Worm (Caenorhabditis elegans) whole organism, young adult: Measurements from ENCODE around the gene tgt-2.
A peak's percentile ranks its signal among the peaks of the same experiment; 100 is the strongest.

Experiments
- B0035.1 ChIP-seq: sonication (generic microtip); optimal IDR thresholded peaks from 2 replicates; lab custom pipeline; 2016; ENCODE audit warnings: missing genetic modification characterization, mild to moderate bottlenecking, missing compliant biosample characterization, missing genotype, missing genetic modification reagents
- C06A6.2 ChIP-seq: fragments of 200-800 bp; sonication (Bioruptor generic); conservative IDR thresholded peaks from 2 replicates; pipeline ENCODE4 v1.3.6; 2022; ENCODE audit warnings: missing genetic modification characterization, missing compliant biosample characterization
- F22D6.2 ChIP-seq: sonication (generic microtip); optimal IDR thresholded peaks from 2 replicates; lab custom pipeline; 2016; ENCODE audit warnings: mild to moderate bottlenecking, missing genetic modification characterization, missing compliant biosample characterization
- F37B4.10 ChIP-seq: fragments of 200-800 bp; sonication (Bioruptor generic); IDR thresholded peaks from 2 replicates; pipeline ENCODE4 v1.3.6; 2022; ENCODE audit warnings: missing genetic modification characterization, missing compliant biosample characterization
- F39B2.1 ChIP-seq: fragments of 200-800 bp; sonication (Bioruptor generic); IDR thresholded peaks from 2 replicates; pipeline ENCODE4 v1.3.6; 2022; ENCODE audit warnings: missing genetic modification reagents, missing genetic modification characterization, missing compliant biosample characterization
- F57A8.1 ChIP-seq: fragments of 200-800 bp; sonication (Bioruptor generic); optimal IDR thresholded peaks from 2 replicates; lab custom pipeline; 2018; ENCODE audit warnings: mild to moderate bottlenecking, missing genetic modification characterization, moderate library complexity, missing compliant biosample characterization
- F57C9.4 ChIP-seq: sonication (generic microtip); optimal IDR thresholded peaks from 2 replicates; lab custom pipeline; 2017; ENCODE audit warnings: mild to moderate bottlenecking, missing genetic modification characterization, missing compliant biosample characterization
- K12H6.12 ChIP-seq: fragments of 200-800 bp; sonication (Bioruptor generic); optimal IDR thresholded peaks from 2 replicates; lab custom pipeline; 2018; ENCODE audit warnings: mild to moderate bottlenecking, missing genetic modification characterization, missing compliant biosample characterization
- T26A5.8 ChIP-seq: sonication (generic microtip); optimal IDR thresholded peaks from 2 replicates; lab custom pipeline; 2016; ENCODE audit warnings: missing genetic modification characterization, missing compliant biosample characterization
- Y79H2A.3 ChIP-seq: fragments of 200-800 bp; sonication (Bioruptor generic); conservative IDR thresholded peaks from 2 replicates; pipeline ENCODE4 v1.3.6; 2022; ENCODE audit warnings: missing genetic modification reagents, missing genetic modification characterization, missing compliant biosample characterization
- cebp-2 ChIP-seq: fragments of 200-800 bp; sonication (Bioruptor generic); IDR thresholded peaks from 2 replicates; pipeline ENCODE4 v1.3.6; 2022; ENCODE audit warnings: missing genetic modification characterization, missing compliant biosample characterization
- ceh-91 ChIP-seq: fragments of 200-800 bp; sonication (Bioruptor generic); IDR thresholded peaks from 2 replicates; pipeline ENCODE4 v1.3.6; 2022; ENCODE audit warnings: missing genetic modification reagents, missing genetic modification characterization, missing compliant biosample characterization
- chd-7 ChIP-seq: sonication (generic microtip); optimal IDR thresholded peaks from 2 replicates; lab custom pipeline; 2016; ENCODE audit warnings: mild to moderate bottlenecking, missing genetic modification characterization, moderate library complexity, missing compliant biosample characterization
- dox-1 ChIP-seq: fragments of 200-800 bp; sonication (Bioruptor generic); IDR thresholded peaks from 2 replicates; pipeline ENCODE4 v1.3.6; 2022; ENCODE audit warnings: missing genetic modification reagents, missing genetic modification characterization, missing compliant biosample characterization
- egl-18 ChIP-seq: fragments of 200-800 bp; sonication (Bioruptor generic); IDR thresholded peaks from 2 replicates; pipeline ENCODE4 v1.3.6; 2022; ENCODE audit warnings: missing genetic modification reagents, missing genetic modification characterization, missing compliant biosample characterization
- fkh-3 ChIP-seq: sonication (generic microtip); optimal IDR thresholded peaks from 2 replicates; lab custom pipeline; 2016; ENCODE audit warnings: mild to moderate bottlenecking, missing genetic modification characterization, missing compliant biosample characterization
- hlh-12 ChIP-seq: sonication (generic microtip); optimal IDR thresholded peaks from 2 replicates; lab custom pipeline; 2016; ENCODE audit warnings: missing genetic modification characterization, missing compliant biosample characterization
- let-526 ChIP-seq: fragments of 200-800 bp; sonication (Bioruptor generic); IDR thresholded peaks from 2 replicates; pipeline ENCODE4 v1.3.6; 2022; ENCODE audit warnings: missing genetic modification reagents, missing genetic modification characterization, missing compliant biosample characterization
- let-607 ChIP-seq, 2 experiments: fragments of 200-800 bp in 1 of 2; sonication (Bioruptor generic) in 1 of 2; sonication (generic microtip) in 1 of 2; optimal IDR thresholded peaks; 2 replicates each; lab custom pipeline; 2016 to 2018; ENCODE audit warnings: mild to moderate bottlenecking in 2 of 2, missing compliant biosample characterization in 2 of 2, missing genetic modification characterization in 2 of 2, moderate library complexity in 2 of 2, missing genotype in 1 of 2
- lin-35 ChIP-seq, 3 experiments: fragments of 150-350 bp in 2 of 3; sonication (generic microtip) in 1 of 3; optimal IDR thresholded peaks; 2 replicates each; lab custom pipeline; 2014 to 2018; ENCODE audit warnings: missing biosample characterization in 3 of 3, missing genetic modification characterization in 3 of 3, missing genetic modification reagents in 3 of 3
- lin-40 ChIP-seq: sonication (generic microtip); optimal IDR thresholded peaks from 2 replicates; lab custom pipeline; 2016; ENCODE audit warnings: missing genetic modification characterization, mild to moderate bottlenecking, missing compliant biosample characterization, missing genotype, missing genetic modification reagents
- lin-54 ChIP-seq: fragments of 200-800 bp; sonication (Bioruptor generic); optimal IDR thresholded peaks from 2 replicates; lab custom pipeline; 2018; ENCODE audit warnings: mild to moderate bottlenecking, missing genetic modification characterization, missing compliant biosample characterization
- madf-10 ChIP-seq: sonication (generic microtip); optimal IDR thresholded peaks from 2 replicates; lab custom pipeline; 2016; ENCODE audit warnings: mild to moderate bottlenecking, missing genetic modification characterization, missing compliant biosample characterization
- madf-6 ChIP-seq: fragments of 200-800 bp; sonication (Bioruptor generic); IDR thresholded peaks from 2 replicates; pipeline ENCODE4 v1.3.6; 2022; ENCODE audit warnings: missing genetic modification reagents, missing genetic modification characterization, missing compliant biosample characterization
- mes-4 ChIP-seq: sonication (generic microtip); optimal IDR thresholded peaks from 2 replicates; lab custom pipeline; 2016; ENCODE audit warnings: missing genotype, missing genetic modification characterization, missing compliant biosample characterization
- mxl-1 ChIP-seq: sonication (generic microtip); optimal IDR thresholded peaks from 2 replicates; lab custom pipeline; 2016; ENCODE audit warnings: missing genetic modification characterization, missing compliant biosample characterization
- nfya-2 ChIP-seq: fragments of 200-800 bp; sonication (Bioruptor generic); IDR thresholded peaks from 2 replicates; pipeline ENCODE4 v1.3.6; 2022; ENCODE audit warnings: missing genetic modification reagents, missing genetic modification characterization, missing compliant biosample characterization
- nfyb-1 ChIP-seq: fragments of 200-800 bp; sonication (Bioruptor generic); IDR thresholded peaks from 2 replicates; pipeline ENCODE4 v1.3.6; 2022; ENCODE audit warnings: missing genetic modification reagents, missing genetic modification characterization, missing compliant biosample characterization
- nhr-80 ChIP-seq: sonication (generic microtip); optimal IDR thresholded peaks from 2 replicates; lab custom pipeline; 2016; ENCODE audit warnings: missing genetic modification characterization, missing compliant biosample characterization
- snpc-4 ChIP-seq, 5 experiments: fragments of 150-350 bp in 1 of 5; sonication (generic microtip) in 4 of 5; optimal IDR thresholded peaks; 2 replicates each; lab custom pipeline; 2014 to 2018; ENCODE audit warnings: missing genetic modification characterization in 5 of 5, missing biosample characterization in 3 of 5, antibody characterized with exemption in 2 of 5, mild to moderate bottlenecking in 2 of 5, missing compliant biosample characterization in 2 of 5, missing genotype in 2 of 5, moderate library complexity in 2 of 5, missing genetic modification reagents in 1 of 5
- tbx-9 ChIP-seq: sonication (generic microtip); optimal IDR thresholded peaks from 2 replicates; lab custom pipeline; 2016; ENCODE audit warnings: borderline replicate concordance, missing genetic modification characterization, inconsistent platforms, missing compliant biosample characterization
- tlf-1 ChIP-seq: fragments of 200-800 bp; sonication (Bioruptor generic); optimal IDR thresholded peaks from 2 replicates; lab custom pipeline; 2018; ENCODE audit warnings: mild to moderate bottlenecking, missing genetic modification characterization, missing compliant biosample characterization
- unc-130 ChIP-seq: sonication (generic microtip); optimal IDR thresholded peaks from 2 replicates; lab custom pipeline; 2016; ENCODE audit warnings: missing genetic modification reagents, missing genetic modification characterization, missing compliant biosample characterization
- unc-62 ChIP-seq: fragments of 150-350 bp; optimal IDR thresholded peaks from 2 replicates; lab custom pipeline; 2014; ENCODE audit warnings: missing biosample characterization, missing genetic modification reagents, missing genetic modification characterization
- ztf-28 ChIP-seq: fragments of 200-800 bp; sonication (Bioruptor generic); IDR thresholded peaks from 2 replicates; pipeline ENCODE4 v1.3.6; 2022; ENCODE audit warnings: missing genetic modification reagents, missing genetic modification characterization, missing compliant biosample characterization

Gene tgt-2

ce11 chrV:18998045-18998444 is at the start of gene tgt-2:
Gene tgt-2 (plus strand): TSS chrV:18998345.
- TF ChIP-seq ceh-91 (GFP tag; lab: Robert Waterston, UW): no peak
- TF ChIP-seq K12H6.12 (tag; lab: Kevin White, UChicago): no peak
- TF ChIP-seq fkh-3 (tag; lab: Kevin White, UChicago): no peak
- no peak for TF ChIP-seq cebp-2 (GFP tag; lab: Robert Waterston, UW)
- TF ChIP-seq F57C9.4 (tag; lab: Kevin White, UChicago): no peak
- no peak for TF ChIP-seq unc-62 (GFP tag; lab: Kevin White, UChicago)
- no peak for TF ChIP-seq F22D6.2 (tag; lab: Kevin White, UChicago)
- TF ChIP-seq hlh-12 (tag; lab: Kevin White, UChicago): no peak
- TF ChIP-seq Y79H2A.3 (GFP tag; lab: Robert Waterston, UW): no peak
- no peak for TF ChIP-seq tlf-1
- no peak for TF ChIP-seq F37B4.10
- no peak for TF ChIP-seq tbx-9 (tag; lab: Kevin White, UChicago)
- no peak for TF ChIP-seq F57A8.1 (GFP tag; lab: Kevin White, UChicago)
- no peak for TF ChIP-seq madf-10 (tag; lab: Kevin White, UChicago)
- no peak for TF ChIP-seq mxl-1 (tag; lab: Kevin White, UChicago)
- TF ChIP-seq ztf-28 (GFP tag; lab: Robert Waterston, UW): no peak
- TF ChIP-seq egl-18 (GFP tag; lab: Robert Waterston, UW): no peak
- TF ChIP-seq nfyb-1 (GFP tag; lab: Robert Waterston, UW): no peak
- TF ChIP-seq let-526: no peak
- TF ChIP-seq F39B2.1 (GFP tag; lab: Robert Waterston, UW): no peak
- TF ChIP-seq, all 124 proteins: peak for 0

DNA sequence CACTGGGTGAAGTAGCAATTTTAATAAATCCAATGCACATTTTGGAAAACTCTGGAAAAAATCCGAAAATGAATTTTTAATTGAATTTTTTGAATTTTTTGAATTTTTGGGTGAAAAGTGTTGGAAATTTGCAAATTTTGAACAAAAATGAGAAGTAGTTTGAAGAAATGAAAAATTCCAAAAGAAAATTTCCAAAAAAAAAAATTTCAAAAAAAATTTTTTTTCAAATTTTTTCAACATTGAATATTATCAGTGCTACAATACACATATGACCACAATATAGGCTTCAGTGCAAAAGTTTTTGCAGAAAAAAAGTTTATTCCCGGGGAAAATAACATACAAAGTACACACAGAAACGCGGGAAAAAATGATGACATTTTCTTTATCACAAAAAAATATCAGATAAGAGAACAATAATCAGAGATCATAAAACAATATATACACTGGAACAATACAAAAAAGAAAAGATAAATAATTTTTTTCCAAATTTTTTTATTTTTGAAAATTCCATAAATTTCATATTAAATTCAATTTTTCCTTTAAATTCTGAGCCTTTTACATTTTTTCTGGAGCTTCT is 40.8 kb upstream of the tgt-2 start, which contains the start of gene hrg-10:
hrg-10 (minus strand) TSS at position 51 of the 577 bp plus-strand sequence.
- TF ChIP-seq lin-54 (GFP tag; lab: Kevin White, UChicago) (no peak), nhr-80 (tag; lab: Kevin White, UChicago) (peak; percentile 39)
- TF ChIP-seq, all 124 proteins: peak for 1

- TF ChIP-seq dox-1 (GFP tag; lab: Robert Waterston, UW) (no peak), lin-35 (GFP tag; optimal IDR thresholded peaks at IDR 0.05; lab: Kevin White, UChicago) (no peak), C06A6.2 (GFP tag; lab: Robert Waterston, UW) (no peak), unc-62 (GFP tag; lab: Kevin White, UChicago) (no peak), snpc-4 (GFP tag; optimal IDR thresholded peaks at IDR 0.05; lab: Kevin White, UChicago) (no peak), snpc-4 (tag; optimal IDR thresholded peaks at IDR 0.05; lab: Kevin White, UChicago) (no peak), nfya-2 (GFP tag; lab: Robert Waterston, UW) (no peak), B0035.1 (tag; lab: Kevin White, UChicago) (no peak), lin-40 (tag; lab: Kevin White, UChicago) (no peak), let-607 (tag; optimal IDR thresholded peaks at IDR 0.05; lab: Kevin White, UChicago) (no peak), chd-7 (tag; lab: Kevin White, UChicago) (no peak), madf-6 (GFP tag; lab: Robert Waterston, UW) (no peak), unc-130 (no peak), mes-4 (tag; lab: Kevin White, UChicago) (no peak), T26A5.8 (no peak), nhr-80 (tag; lab: Kevin White, UChicago) (no peak)
- TF ChIP-seq, all 124 proteins: peak for 0
Measured at ce11 chrV:18960072-18960471, 38.1 kb upstream of the tgt-2 start, which contains the start of gene ztf-20. Gene ztf-20 (minus strand): TSS chrV:18960172.
